Worm (Caenorhabditis elegans) whole organism, late embryonic: ENCODE measurements around the gene T19E7.6.

Experiments
- C08G9.2 ChIP-seq: sonication (generic microtip); optimal IDR thresholded peaks from 2 replicates; lab custom pipeline; 2016; ENCODE audit warnings: mild to moderate bottlenecking, missing genetic modification characterization, moderate library complexity, missing compliant biosample characterization
- F13H6.1 ChIP-seq: sonication (generic microtip); optimal IDR thresholded peaks from 2 replicates; lab custom pipeline; 2016; ENCODE audit warnings: missing genetic modification characterization, missing compliant biosample characterization
- K02D7.2 ChIP-seq: sonication (generic microtip); optimal IDR thresholded peaks from 2 replicates; lab custom pipeline; 2017; ENCODE audit warnings: mild to moderate bottlenecking, missing genetic modification characterization, missing compliant biosample characterization
- ama-1 ChIP-seq: fragments of 150-350 bp; optimal IDR thresholded peaks from 2 replicates; lab custom pipeline; 2014
- ceh-14 ChIP-seq: sonication (generic microtip); optimal IDR thresholded peaks from 2 replicates; lab custom pipeline; 2016; ENCODE audit warnings: missing genotype, missing genetic modification characterization, missing compliant biosample characterization
- ceh-18 ChIP-seq: sonication (generic microtip); optimal IDR thresholded peaks from 2 replicates; lab custom pipeline; 2016; ENCODE audit warnings: missing genetic modification characterization, missing compliant biosample characterization
- ceh-2 ChIP-seq: sonication (generic microtip); optimal IDR thresholded peaks from 2 replicates; lab custom pipeline; 2016; ENCODE audit warnings: missing genotype, missing genetic modification characterization, missing compliant biosample characterization
- ceh-30 ChIP-seq: fragments of 150-350 bp; optimal IDR thresholded peaks from 2 replicates; lab custom pipeline; 2014; ENCODE audit warnings: missing biosample characterization, missing genetic modification characterization
- ceh-31 ChIP-seq: sonication (generic microtip); optimal IDR thresholded peaks from 2 replicates; lab custom pipeline; 2016; ENCODE audit warnings: missing genetic modification characterization, missing compliant biosample characterization
- che-1 ChIP-seq: sonication (generic microtip); optimal IDR thresholded peaks from 2 replicates; lab custom pipeline; 2016; ENCODE audit warnings: mild to moderate bottlenecking, missing genetic modification characterization, missing compliant biosample characterization
- dve-1 ChIP-seq: sonication (generic microtip); optimal IDR thresholded peaks from 2 replicates; lab custom pipeline; 2017; ENCODE audit warnings: antibody characterized with exemption, mild to moderate bottlenecking, missing genetic modification characterization, missing compliant biosample characterization
- elt-2 ChIP-seq: sonication (generic microtip); optimal IDR thresholded peaks from 2 replicates; lab custom pipeline; 2016; ENCODE audit warnings: missing genetic modification reagents, missing genetic modification characterization, missing compliant biosample characterization
- elt-4 ChIP-seq: sonication (generic microtip); optimal IDR thresholded peaks from 2 replicates; lab custom pipeline; 2016; ENCODE audit warnings: missing genetic modification characterization, missing compliant biosample characterization
- ets-4 ChIP-seq: sonication (generic microtip); optimal IDR thresholded peaks from 2 replicates; lab custom pipeline; 2016; ENCODE audit warnings: missing genetic modification characterization, missing compliant biosample characterization
- eyg-1 ChIP-seq: sonication (generic microtip); optimal IDR thresholded peaks from 2 replicates; lab custom pipeline; 2016; ENCODE audit warnings: missing genotype, missing genetic modification characterization, missing compliant biosample characterization
- fkh-10 ChIP-seq: fragments of 150-350 bp; optimal IDR thresholded peaks from 2 replicates; lab custom pipeline; 2014; ENCODE audit warnings: missing biosample characterization, missing genetic modification reagents, missing genetic modification characterization
- fkh-6 ChIP-seq: sonication (generic microtip); optimal IDR thresholded peaks from 2 replicates; lab custom pipeline; 2016; ENCODE audit warnings: missing genetic modification characterization, missing compliant biosample characterization
- gmeb-2 ChIP-seq: sonication (generic microtip); optimal IDR thresholded peaks from 2 replicates; lab custom pipeline; 2016; ENCODE audit warnings: missing genetic modification characterization, inconsistent platforms, missing compliant biosample characterization
- hlh-30 ChIP-seq: sonication (generic microtip); optimal IDR thresholded peaks from 2 replicates; lab custom pipeline; 2017; ENCODE audit warnings: antibody characterized with exemption, missing genetic modification characterization, missing compliant biosample characterization; ENCODE audit not compliant: insufficient read depth
- lim-6 ChIP-seq: sonication (generic microtip); optimal IDR thresholded peaks from 2 replicates; lab custom pipeline; 2016; ENCODE audit warnings: missing genetic modification characterization, missing compliant biosample characterization
- lin-11 ChIP-seq: fragments of 200-800 bp; sonication (Bioruptor generic); optimal IDR thresholded peaks from 2 replicates; lab custom pipeline; 2018; ENCODE audit warnings: mild to moderate bottlenecking, missing genetic modification characterization, missing compliant biosample characterization
- madf-2 ChIP-seq: sonication (generic microtip); optimal IDR thresholded peaks from 2 replicates; lab custom pipeline; 2017; ENCODE audit warnings: missing genetic modification characterization, missing compliant biosample characterization
- mec-3 ChIP-seq: sonication (generic microtip); optimal IDR thresholded peaks from 2 replicates; lab custom pipeline; 2016; ENCODE audit warnings: borderline replicate concordance, missing genetic modification characterization, missing compliant biosample characterization
- nfya-1 ChIP-seq: sonication (generic microtip); optimal IDR thresholded peaks from 2 replicates; lab custom pipeline; 2017; ENCODE audit warnings: missing genetic modification characterization, mild to moderate bottlenecking, missing compliant biosample characterization, antibody characterized with exemption, moderate library complexity
- nhr-11 ChIP-seq: fragments of 150-350 bp; optimal IDR thresholded peaks from 2 replicates; lab custom pipeline; 2014; ENCODE audit warnings: missing biosample characterization, missing genetic modification characterization
- npax-4 ChIP-seq: sonication (generic microtip); optimal IDR thresholded peaks from 2 replicates; lab custom pipeline; 2016; ENCODE audit warnings: missing genetic modification characterization, missing compliant biosample characterization
- pag-3 ChIP-seq: sonication (generic microtip); optimal IDR thresholded peaks from 2 replicates; lab custom pipeline; 2016; ENCODE audit warnings: missing compliant biosample characterization, missing genetic modification characterization, borderline replicate concordance
- pha-2 ChIP-seq: sonication (generic microtip); optimal IDR thresholded peaks from 2 replicates; lab custom pipeline; 2017; ENCODE audit warnings: mild to moderate bottlenecking, missing genetic modification characterization, missing compliant biosample characterization
- sdc-2 ChIP-seq: sonication (generic microtip); optimal IDR thresholded peaks from 2 replicates; lab custom pipeline; 2016; ENCODE audit warnings: missing genotype, missing genetic modification characterization, missing compliant biosample characterization
- sox-2 ChIP-seq: fragments of 200-800 bp; sonication (Bioruptor generic); IDR thresholded peaks from 2 replicates; pipeline ENCODE4 v1.3.6; 2022; ENCODE audit warnings: missing genetic modification reagents, missing genetic modification characterization, missing compliant biosample characterization
- tbx-7 ChIP-seq: sonication (generic microtip); optimal IDR thresholded peaks from 2 replicates; lab custom pipeline; 2016; ENCODE audit warnings: missing genotype, missing genetic modification characterization, missing compliant biosample characterization
- unc-55 ChIP-seq: sonication (generic microtip); optimal IDR thresholded peaks from 2 replicates; lab custom pipeline; 2017; ENCODE audit warnings: missing biosample characterization, missing genetic modification reagents, missing genetic modification characterization
- zip-5 ChIP-seq: sonication (generic microtip); optimal IDR thresholded peaks from 2 replicates; lab custom pipeline; 2016; ENCODE audit warnings: missing genetic modification characterization, missing compliant biosample characterization

The T19E7.6 gene

DNA sequence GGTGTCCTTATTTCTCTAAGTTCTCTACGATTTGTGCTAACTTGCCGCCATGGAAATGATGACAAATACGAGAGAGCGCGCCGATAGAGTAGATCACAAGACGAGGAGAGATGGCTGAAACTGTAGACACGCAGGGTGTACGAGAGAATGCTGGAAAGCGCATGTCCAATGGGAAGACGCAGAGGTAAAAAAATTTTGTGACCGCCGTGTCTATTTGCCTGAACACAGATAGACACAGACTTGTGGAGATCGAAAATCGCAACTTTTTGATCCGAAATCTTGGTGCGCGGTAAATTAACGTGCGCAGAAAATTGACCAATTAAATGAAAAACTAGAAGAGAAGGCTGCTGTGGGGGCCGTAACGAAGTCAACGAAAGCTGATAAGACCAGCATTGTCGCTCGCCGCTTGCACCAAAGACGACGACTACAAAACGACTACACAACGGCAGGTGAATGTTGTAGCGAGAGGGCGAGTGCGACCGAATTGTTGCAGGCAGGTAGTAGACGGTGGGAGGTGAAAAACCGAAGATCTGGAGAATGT, 12.1 kb downstream of the T19E7.6 start (continued):
- no peak for TF ChIP-seq C08G9.2 (tag; lab: Kevin White, UChicago)
- TF ChIP-seq fkh-10 (GFP tag; lab: Kevin White, UChicago), result no peak
- peak; percentile 79 for TF ChIP-seq nfya-1 (tag; lab: Kevin White, UChicago)
- TF ChIP-seq madf-2 (tag; lab: Kevin White, UChicago), result no peak
- peak; percentile 88 for TF ChIP-seq hlh-30
- peak; percentile 10 for TF ChIP-seq ceh-14
- TF ChIP-seq lin-11 (tag; lab: Kevin White, UChicago), result no peak
- no peak for TF ChIP-seq K02D7.2 (tag; lab: Kevin White, UChicago)
- TF ChIP-seq unc-55 (GFP tag; lab: Kevin White, UChicago), result peak; percentile 20
- TF ChIP-seq mec-3 (tag; lab: Kevin White, UChicago), result no peak
- peak; percentile 32 for TF ChIP-seq F13H6.1
- TF ChIP-seq elt-2, result peak; percentile 64
- peak; percentile 35 for TF ChIP-seq ceh-31

ce11 chrIV:5655966-5656389, 13.3 kb downstream of the T19E7.6 start:
- TF ChIP-seq lin-11 (tag; lab: Kevin White, UChicago), result no peak
- peak; percentile 22 for TF ChIP-seq nfya-1 (tag; lab: Kevin White, UChicago)
- peak; percentile 60 for TF ChIP-seq dve-1 (tag; lab: Kevin White, UChicago)
- TF ChIP-seq ceh-30, result peak; percentile 57
- peak; percentile 33 for TF ChIP-seq unc-55 (GFP tag; lab: Kevin White, UChicago)
- TF ChIP-seq mec-3 (tag; lab: Kevin White, UChicago), result no peak
- TF ChIP-seq K02D7.2 (tag; lab: Kevin White, UChicago), result no peak
- no peak for TF ChIP-seq npax-4 (tag; lab: Kevin White, UChicago)

ce11 chrIV:5654693-5655092, 14.6 kb downstream of the T19E7.6 start:
- no peak for TF ChIP-seq nhr-11 (tag; lab: Kevin White, UChicago)
- no peak for TF ChIP-seq ceh-14
- TF ChIP-seq pha-2, result no peak
- no peak for TF ChIP-seq eyg-1 (tag; lab: Kevin White, UChicago)
- TF ChIP-seq dve-1 (tag; lab: Kevin White, UChicago), result no peak
- TF ChIP-seq che-1 (tag; lab: Kevin White, UChicago), result no peak
- TF ChIP-seq lim-6 (tag; lab: Kevin White, UChicago), result no peak
- TF ChIP-seq zip-5 (tag; lab: Kevin White, UChicago), result no peak
- TF ChIP-seq tbx-7 (tag; lab: Kevin White, UChicago), result no peak
- no peak for TF ChIP-seq F13H6.1

DNA sequence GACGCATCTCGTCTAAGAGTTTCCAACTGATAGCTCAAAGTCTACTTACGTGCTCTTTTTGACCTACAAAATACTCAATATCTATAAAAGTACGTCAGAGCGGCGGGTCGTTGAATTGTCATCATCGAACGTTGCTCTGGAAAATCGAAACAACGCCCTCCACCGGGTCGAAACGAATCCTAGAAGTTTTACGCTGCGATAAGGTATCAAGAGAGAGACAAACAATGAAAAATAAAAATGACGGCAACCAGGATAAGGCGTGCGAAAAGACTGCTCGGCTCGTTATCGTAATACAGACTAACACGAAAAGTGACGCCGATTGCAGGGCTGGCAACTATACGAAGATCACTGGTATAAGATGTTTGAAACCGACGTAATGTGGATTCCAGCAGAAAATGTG, 15.1 kb downstream of the T19E7.6 start:
- TF ChIP-seq tbx-7 (tag; lab: Kevin White, UChicago) (no peak), ets-4 (tag; lab: Kevin White, UChicago) (no peak), elt-2 (peak; percentile 57), hlh-30 (no peak)

- TF ChIP-seq ceh-2 (tag; lab: Kevin White, UChicago) (no peak), sox-2 (no peak), elt-4 (tag; lab: Kevin White, UChicago) (no peak), ceh-31 (no peak)
Observed at ce11 chrIV:5653649-5654048, 15.7 kb downstream of the T19E7.6 start, which contains the start of gene clec-178. Gene clec-178 (plus strand): TSS chrIV:5653949.

DNA sequence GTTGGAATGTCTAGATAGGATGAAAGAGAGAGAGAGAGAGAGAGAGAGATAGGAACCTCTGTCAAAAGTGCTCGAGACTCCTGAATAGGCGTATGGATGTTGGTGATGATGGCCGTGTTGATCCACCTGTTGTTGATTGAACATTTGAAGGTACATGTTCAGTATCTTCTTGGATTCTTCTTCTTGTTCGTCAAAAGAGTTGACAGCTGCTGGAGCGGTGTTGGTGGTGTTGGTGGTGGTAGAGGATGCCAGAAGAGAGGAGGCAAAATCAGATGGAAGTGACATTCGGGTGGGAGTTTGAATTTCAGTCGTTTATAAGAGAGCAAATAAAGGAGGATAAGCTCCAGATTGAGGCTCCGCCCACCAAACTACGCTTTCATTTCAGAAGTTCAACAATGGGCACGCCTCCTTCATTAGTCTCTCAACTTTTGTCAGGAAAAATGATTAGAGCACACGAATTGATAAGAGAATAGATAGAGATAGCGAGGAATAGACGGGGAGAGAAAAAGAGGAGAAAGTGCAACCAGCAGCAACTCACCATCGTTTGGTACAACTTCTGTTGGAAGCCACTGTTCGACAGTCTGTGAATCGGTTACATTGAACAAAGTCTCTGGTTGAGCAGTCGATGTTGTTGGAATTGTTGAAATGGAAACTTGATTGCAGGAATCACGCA, 16.4 kb downstream of the T19E7.6 start:
- TF ChIP-seq ceh-18 (no peak), ama-1 (lab: Kevin White, UChicago) (no peak), dve-1 (tag; lab: Kevin White, UChicago) (peak; percentile 7), nhr-11 (tag; lab: Kevin White, UChicago) (no peak), elt-2 (peak; percentile 71), fkh-6 (no peak), sdc-2 (tag; lab: Kevin White, UChicago) (no peak), pha-2 (no peak), gmeb-2 (tag; lab: Kevin White, UChicago) (no peak), pag-3 (no peak)
- TF ChIP-seq, all 69 proteins: peak for 2
